Worm (Caenorhabditis elegans) whole organism, L3 larva: ENCODE data around the gene F16G10.3.

Experiments
- ceh-16 ChIP-seq: sonication (generic microtip); optimal IDR thresholded peaks from 2 replicates; lab custom pipeline; 2017; ENCODE audit warnings: missing biosample characterization, missing genetic modification characterization
- ceh-28 ChIP-seq: fragments of 150-350 bp; optimal IDR thresholded peaks from 2 replicates; lab custom pipeline; 2014; ENCODE audit warnings: missing biosample characterization, missing genetic modification reagents, missing genetic modification characterization
- egl-5 ChIP-seq: fragments of 150-350 bp; optimal IDR thresholded peaks from 2 replicates; lab custom pipeline; 2017; ENCODE audit warnings: missing biosample characterization, missing genetic modification reagents, missing genetic modification characterization, inconsistent platforms
- elt-3 ChIP-seq, 3 experiments: fragments of 150-350 bp in 1 of 3; sonication (generic microtip) in 2 of 3; optimal IDR thresholded peaks; 2 replicates in 2 of 3; 4 replicates in 1 of 3; lab custom pipeline; 2014 to 2017; ENCODE audit warnings: missing biosample characterization in 3 of 3, missing genetic modification characterization in 3 of 3
- hmg-11 ChIP-seq: sonication (generic microtip); optimal IDR thresholded peaks from 2 replicates; lab custom pipeline; 2016; ENCODE audit warnings: missing genetic modification characterization, missing compliant biosample characterization
- lin-39 ChIP-seq: fragments of 150-350 bp; optimal IDR thresholded peaks from 2 replicates; lab custom pipeline; 2018; ENCODE audit warnings: missing biosample characterization, missing genetic modification reagents, missing genetic modification characterization
- mdl-1 ChIP-seq: fragments of 150-350 bp; optimal IDR thresholded peaks from 2 replicates; lab custom pipeline; 2014; ENCODE audit warnings: missing biosample characterization, missing genetic modification characterization
- nhr-28 ChIP-seq: fragments of 150-350 bp; optimal IDR thresholded peaks from 2 replicates; lab custom pipeline; 2014; ENCODE audit warnings: missing biosample characterization, missing genetic modification characterization
- nhr-77 ChIP-seq: fragments of 150-350 bp; optimal IDR thresholded peaks from 2 replicates; lab custom pipeline; 2014; ENCODE audit warnings: missing biosample characterization, missing genetic modification characterization
- skn-1 ChIP-seq: fragments of 150-350 bp; optimal IDR thresholded peaks from 2 replicates; lab custom pipeline; 2014; ENCODE audit warnings: missing biosample characterization, missing genetic modification characterization
- snpc-4 ChIP-seq: fragments of 150-350 bp; optimal IDR thresholded peaks from 2 replicates; lab custom pipeline; 2014; ENCODE audit warnings: missing biosample characterization, missing genetic modification characterization
- unc-62 ChIP-seq: fragments of 150-350 bp; sonication (generic microtip); optimal IDR thresholded peaks from 4 replicates; lab custom pipeline; 2014; ENCODE audit warnings: missing biosample characterization, missing genetic modification reagents, missing genetic modification characterization
- zag-1 ChIP-seq: fragments of 150-350 bp; optimal IDR thresholded peaks from 2 replicates; lab custom pipeline; 2014; ENCODE audit warnings: missing biosample characterization, missing genetic modification characterization
- ztf-11 ChIP-seq: fragments of 150-350 bp; optimal IDR thresholded peaks from 2 replicates; lab custom pipeline; 2014; ENCODE audit warnings: missing biosample characterization, missing genetic modification characterization

ce11 chrII:2346672-2347071, 25.5 kb upstream of the F16G10.3 start, which contains the start of gene F43C11.4:
- TF ChIP-seq snpc-4 (tag; lab: Kevin White, UChicago), result no peak
- no peak for TF ChIP-seq zag-1 (tag; lab: Kevin White, UChicago)
- TF ChIP-seq nhr-28 (tag; lab: Kevin White, UChicago), result no peak
- TF ChIP-seq ztf-11 (tag; lab: Kevin White, UChicago), result no peak
- TF ChIP-seq egl-5 (tag; lab: Kevin White, UChicago), result no peak
- no peak for TF ChIP-seq hmg-11 (tag; lab: Kevin White, UChicago)
- no peak for TF ChIP-seq ceh-16 (tag; lab: Kevin White, UChicago)
- TF ChIP-seq lin-39, result no peak
- TF ChIP-seq ceh-28, result no peak
- no peak for TF ChIP-seq elt-3 (tag; optimal IDR thresholded peaks at IDR 0.05; lab: Kevin White, UChicago)
- TF ChIP-seq skn-1 (tag; lab: Kevin White, UChicago), result no peak
- TF ChIP-seq nhr-77, result no peak
- TF ChIP-seq unc-62, result no peak
- TF ChIP-seq mdl-1 (tag; lab: Kevin White, UChicago), result no peak
